Fruit fly (Drosophila melanogaster) whole organism, adult: ENCODE measurements around the gene CG11964.

Experiments used
- CG11617 ChIP-seq: fragments of 200-800 bp; sonication (Bioruptor generic); optimal IDR thresholded peaks from 2 replicates; lab custom pipeline; 2017; ENCODE audit warnings: mild to moderate bottlenecking, missing biosample characterization, missing genetic modification reagents, missing genetic modification characterization
- CG12768 ChIP-seq: fragments of 200-800 bp; sonication (Bioruptor generic); optimal IDR thresholded peaks from 2 replicates; lab custom pipeline; 2017; ENCODE audit warnings: missing biosample characterization, missing genetic modification characterization, mild to moderate bottlenecking, moderate library complexity, missing genetic modification reagents
- CG14711 ChIP-seq: fragments of 200-800 bp; sonication (Bioruptor generic); optimal IDR thresholded peaks from 2 replicates; lab custom pipeline; 2018; ENCODE audit warnings: missing biosample characterization, mild to moderate bottlenecking, missing genetic modification characterization, moderate library complexity
- CG1620 ChIP-seq: fragments of 200-800 bp; sonication (Bioruptor generic); optimal IDR thresholded peaks from 2 replicates; lab custom pipeline; 2016; ENCODE audit warnings: missing biosample characterization, missing genetic modification characterization
- CG33017 ChIP-seq: fragments of 200-800 bp; sonication (Bioruptor generic); optimal IDR thresholded peaks from 2 replicates; lab custom pipeline; 2018; ENCODE audit warnings: missing biosample characterization, mild to moderate bottlenecking, missing genetic modification characterization, moderate library complexity
- CG5204 ChIP-seq: fragments of 200-800 bp; sonication (Bioruptor generic); optimal IDR thresholded peaks from 2 replicates; lab custom pipeline; 2016; ENCODE audit warnings: missing biosample characterization, missing genetic modification characterization
- CG7045 ChIP-seq: fragments of 200-800 bp; sonication (Bioruptor generic); optimal IDR thresholded peaks from 2 replicates; lab custom pipeline; 2017; ENCODE audit warnings: missing biosample characterization, mild to moderate bottlenecking, missing genetic modification characterization
- CG7101 ChIP-seq: fragments of 200-800 bp; sonication (Bioruptor generic); optimal IDR thresholded peaks from 2 replicates; lab custom pipeline; 2018; ENCODE audit warnings: missing biosample characterization, mild to moderate bottlenecking, missing genetic modification characterization, moderate library complexity
- Clk ChIP-seq: fragments of 200-800 bp; sonication (Bioruptor generic); optimal IDR thresholded peaks from 2 replicates; lab custom pipeline; 2017; ENCODE audit warnings: missing biosample characterization, missing genetic modification characterization
- Crg-1 ChIP-seq: fragments of 200-800 bp; sonication (Bioruptor generic); optimal IDR thresholded peaks from 2 replicates; lab custom pipeline; 2016; ENCODE audit warnings: missing biosample characterization, missing genetic modification characterization
- Hr96 ChIP-seq: fragments of 200-800 bp; sonication (Bioruptor generic); optimal IDR thresholded peaks from 2 replicates; lab custom pipeline; 2016; ENCODE audit warnings: missing biosample characterization, missing genetic modification characterization
- Mnt ChIP-seq: fragments of 200-800 bp; sonication (Bioruptor generic); optimal IDR thresholded peaks from 2 replicates; lab custom pipeline; 2016; ENCODE audit warnings: missing biosample characterization, mild to moderate bottlenecking, missing genetic modification characterization
- bab1 ChIP-seq: fragments of 200-800 bp; sonication (Bioruptor generic); optimal IDR thresholded peaks from 3 replicates; lab custom pipeline; 2019; ENCODE audit warnings: missing biosample characterization, mild to moderate bottlenecking, missing genetic modification characterization, moderate library complexity
- cic ChIP-seq: fragments of 200-800 bp; sonication (Bioruptor generic); optimal IDR thresholded peaks from 2 replicates; lab custom pipeline; 2017; ENCODE audit warnings: missing biosample characterization, mild to moderate bottlenecking, missing genetic modification characterization, moderate library complexity
- cnc ChIP-seq, 2 experiments: fragments of >200 bp; optimal IDR thresholded peaks; 2 replicates each; lab custom pipeline; 2017
- kay ChIP-seq: fragments of 200-800 bp; sonication (Bioruptor generic); peaks from one replicate; lab custom pipeline; 2016; ENCODE audit warnings: missing biosample characterization, missing genetic modification characterization, borderline replicate concordance
- ovo ChIP-seq: fragments of 200-800 bp; sonication (Bioruptor generic); optimal IDR thresholded peaks from 2 replicates; lab custom pipeline; 2016; ENCODE audit warnings: missing biosample characterization, missing genetic modification characterization
- pad ChIP-seq: fragments of 200-800 bp; sonication (Bioruptor generic); optimal IDR thresholded peaks from 3 replicates; lab custom pipeline; 2017; ENCODE audit warnings: missing biosample characterization, missing genetic modification characterization, mild to moderate bottlenecking, moderate library complexity, missing genetic modification reagents
- tj ChIP-seq: fragments of 200-800 bp; sonication (Bioruptor generic); optimal IDR thresholded peaks from 3 replicates; lab custom pipeline; 2017; ENCODE audit warnings: missing biosample characterization, mild to moderate bottlenecking, missing genetic modification characterization, moderate library complexity
- toe ChIP-seq: fragments of 200-800 bp; sonication (Bioruptor generic); optimal IDR thresholded peaks from 2 replicates; lab custom pipeline; 2016; ENCODE audit warnings: missing biosample characterization, missing genetic modification characterization

Gene CG11964

DNA sequence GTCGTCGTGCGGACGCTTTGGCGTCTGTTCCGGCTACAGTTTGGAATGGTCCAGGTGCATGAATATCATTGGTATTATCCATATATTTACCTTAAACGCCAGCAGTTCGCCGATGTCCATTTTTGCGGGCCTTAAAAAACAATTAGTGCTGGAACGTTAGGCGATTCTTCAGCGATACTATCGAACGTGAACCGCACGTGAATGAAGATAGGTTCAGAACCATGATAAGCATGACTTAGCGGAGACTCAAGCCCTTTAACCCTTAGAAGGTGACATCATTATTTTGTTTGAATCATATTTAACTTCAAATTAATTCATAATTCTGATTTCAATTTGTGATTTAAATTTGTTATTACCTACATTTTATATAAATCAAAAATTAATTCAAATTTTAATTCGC lies at the start of gene CG11964:
Gene CG11964, minus strand, starts transcription at position 155 of the 400 bp plus-strand sequence.
- TF ChIP-seq CG11617 (GFP tag; lab: Kevin White, UChicago) (no peak), CG14711 (tag; lab: Kevin White, UChicago) (peak; percentile 32), kay (GFP tag; lab: Kevin White, UChicago) (no peak), toe (GFP tag; lab: Kevin White, UChicago) (peak; percentile 29), CG33017 (tag; lab: Kevin White, UChicago) (peak; percentile 3), tj (GFP tag; lab: Kevin White, UChicago) (no peak), bab1 (GFP tag; lab: Kevin White, UChicago) (peak; percentile 66), CG1620 (GFP tag; lab: Kevin White, UChicago) (peak; percentile 27), Mnt (peak; percentile 89), CG7101 (tag; lab: Kevin White, UChicago) (peak; percentile 49)

DNA sequence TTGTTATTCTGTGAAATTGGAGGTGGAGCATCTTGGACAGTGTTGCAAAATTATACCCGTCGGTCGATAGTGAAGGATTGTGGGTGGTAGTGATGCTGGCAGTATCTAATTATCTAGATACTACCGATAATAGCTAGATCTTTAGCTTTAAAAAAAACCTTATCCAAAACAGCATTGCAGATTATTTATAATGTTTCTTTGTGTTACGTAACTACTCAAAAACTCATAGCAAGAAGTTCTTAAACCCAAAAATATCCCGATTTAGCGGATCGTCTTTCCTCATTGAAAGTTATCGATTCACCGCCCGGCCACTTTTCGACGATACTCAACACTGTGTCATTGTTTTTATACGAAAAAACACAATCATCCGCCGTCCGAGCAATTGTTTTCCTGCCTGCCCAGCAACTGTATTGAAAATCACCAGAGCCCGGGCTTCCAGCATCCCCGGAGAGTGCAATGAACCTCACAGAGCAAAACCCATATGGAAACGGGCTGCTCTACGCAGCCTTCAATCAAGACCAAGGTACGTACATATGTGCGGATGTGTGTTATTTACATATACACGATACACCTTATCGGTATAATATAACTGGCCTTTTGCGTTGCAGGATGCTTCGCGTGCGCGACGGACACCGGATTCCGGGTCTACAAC lies 48.2 kb upstream of the CG11964 start, which contains the start of gene CG11975:
Gene CG11975, plus strand, starts transcription at position 326 of the 652 bp plus-strand sequence.
- peak; percentile 79 for TF ChIP-seq Mnt
- peak; percentile 56 for TF ChIP-seq CG33017 (tag; lab: Kevin White, UChicago)
- TF ChIP-seq ovo = peak; percentile 85
- peak; percentile 93 for TF ChIP-seq toe (GFP tag; lab: Kevin White, UChicago)
- TF ChIP-seq Hr96 (GFP tag; lab: Kevin White, UChicago) = peak; percentile 93
- TF ChIP-seq CG1620 (GFP tag; lab: Kevin White, UChicago) = peak; percentile 90
- no peak for TF ChIP-seq cnc (optimal IDR thresholded peaks at IDR 0.05; lab: Kevin White, UChicago)
- peak; percentile 75 for TF ChIP-seq CG11617 (GFP tag; lab: Kevin White, UChicago)
- peak; percentile 87 for TF ChIP-seq CG12768
- peak; percentile 76 for TF ChIP-seq pad (GFP tag; lab: Kevin White, UChicago)
- peak; percentile 49 for TF ChIP-seq tj (GFP tag; lab: Kevin White, UChicago)
- peak; percentile 90 for TF ChIP-seq CG5204
- peak; percentile 85 for TF ChIP-seq CG7101 (tag; lab: Kevin White, UChicago)
- TF ChIP-seq cic (GFP tag; lab: Kevin White, UChicago) = peak; percentile 49
- TF ChIP-seq bab1 (GFP tag; lab: Kevin White, UChicago) = peak; percentile 23
- no peak for TF ChIP-seq kay (GFP tag; lab: Kevin White, UChicago)
- TF ChIP-seq Clk (GFP tag; lab: Kevin White, UChicago) = peak; percentile 74
- TF ChIP-seq CG14711 (tag; lab: Kevin White, UChicago) = peak; percentile 68
- peak; percentile 89 for TF ChIP-seq Crg-1 (GFP tag; lab: Kevin White, UChicago)
- TF ChIP-seq CG7045 (GFP tag; lab: Kevin White, UChicago) = peak; percentile 71

dm6 chr3R:8984602-8985074 lies 39.8 kb upstream of the CG11964 start, which contains the start of gene CG11970:
CG11970 (plus strand) TSS chr3R:8984718.
- TF ChIP-seq Mnt = peak; percentile 65
- TF ChIP-seq Crg-1 (GFP tag; lab: Kevin White, UChicago) = peak; percentile 54
- TF ChIP-seq CG7101 (tag; lab: Kevin White, UChicago) = peak; percentile 7
- peak; percentile 38 for TF ChIP-seq CG33017 (tag; lab: Kevin White, UChicago)
- TF ChIP-seq CG12768 = no peak
- TF ChIP-seq cic (GFP tag; lab: Kevin White, UChicago) = peak; percentile 0
- peak; percentile 70 for TF ChIP-seq Hr96 (GFP tag; lab: Kevin White, UChicago)
- TF ChIP-seq CG5204 = no peak
- peak; percentile 12 for TF ChIP-seq ovo
- peak; percentile 5 for TF ChIP-seq Clk (GFP tag; lab: Kevin White, UChicago)
- peak; percentile 74 for TF ChIP-seq CG1620 (GFP tag; lab: Kevin White, UChicago)
- peak; percentile 83 for TF ChIP-seq toe (GFP tag; lab: Kevin White, UChicago)
- TF ChIP-seq CG11617 (GFP tag; lab: Kevin White, UChicago) = peak; percentile 80
- TF ChIP-seq pad (GFP tag; lab: Kevin White, UChicago) = peak; percentile 38
- TF ChIP-seq kay (GFP tag; lab: Kevin White, UChicago) = no peak
- no peak for TF ChIP-seq cnc (optimal IDR thresholded peaks at IDR 0.05; lab: Kevin White, UChicago)
- peak; percentile 32 for TF ChIP-seq bab1 (GFP tag; lab: Kevin White, UChicago)
- no peak for TF ChIP-seq tj (GFP tag; lab: Kevin White, UChicago)
- peak; percentile 11 for TF ChIP-seq CG14711 (tag; lab: Kevin White, UChicago)
- TF ChIP-seq CG7045 (GFP tag; lab: Kevin White, UChicago) = no peak

DNA sequence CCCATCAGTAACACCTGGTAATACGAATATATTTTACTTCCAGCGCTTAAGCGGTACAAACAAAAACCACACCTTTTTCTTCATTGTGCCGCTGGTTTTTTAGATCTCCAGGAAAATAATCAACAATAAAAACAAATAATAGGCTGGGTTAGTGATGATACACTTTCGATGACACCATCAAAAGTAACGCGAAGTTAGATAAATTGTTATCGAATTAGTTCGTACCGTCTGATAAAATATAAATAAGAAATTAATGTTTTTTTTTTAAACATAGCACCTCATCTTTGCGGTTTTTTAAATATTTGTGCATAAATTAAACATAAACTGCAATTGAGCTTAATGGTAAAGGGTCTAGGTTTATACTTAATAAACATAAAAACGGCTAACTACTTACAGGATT lies 39.3 kb upstream of the CG11964 start, which contains the start of gene RagA-B:
Gene RagA-B, minus strand, starts transcription at position 175 of the 400 bp plus-strand sequence.
- no peak for TF ChIP-seq cic (GFP tag; lab: Kevin White, UChicago)
- TF ChIP-seq CG33017 (tag; lab: Kevin White, UChicago) = no peak
- TF ChIP-seq ovo = no peak
- no peak for TF ChIP-seq bab1 (GFP tag; lab: Kevin White, UChicago)
- no peak for TF ChIP-seq kay (GFP tag; lab: Kevin White, UChicago)
- no peak for TF ChIP-seq CG7045 (GFP tag; lab: Kevin White, UChicago)
- no peak for TF ChIP-seq Crg-1 (GFP tag; lab: Kevin White, UChicago)
- TF ChIP-seq pad (GFP tag; lab: Kevin White, UChicago) = no peak
- TF ChIP-seq cnc (optimal IDR thresholded peaks at IDR 0.05; lab: Kevin White, UChicago) = no peak
- no peak for TF ChIP-seq CG14711 (tag; lab: Kevin White, UChicago)
- no peak for TF ChIP-seq CG5204
- TF ChIP-seq tj (GFP tag; lab: Kevin White, UChicago) = no peak
- TF ChIP-seq CG11617 (GFP tag; lab: Kevin White, UChicago) = no peak
